Fruit fly (Drosophila melanogaster): ENCODE data around the gene CG3528.

dm6 chr2L:2481156-2481712 is 36.6 kb downstream of the CG3528 start:
- no peak for TF ChIP-seq EcR (GFP tag; optimal IDR thresholded peaks at IDR 0.05)
- no peak for TF ChIP-seq usp (GFP tag; optimal IDR thresholded peaks at IDR 0.05)
- TF ChIP-seq CG8478 (optimal IDR thresholded peaks at IDR 0.05): no peak

All from whole organism.